Worm (Caenorhabditis elegans): ENCODE data around the gene zyg-8.

DNA sequence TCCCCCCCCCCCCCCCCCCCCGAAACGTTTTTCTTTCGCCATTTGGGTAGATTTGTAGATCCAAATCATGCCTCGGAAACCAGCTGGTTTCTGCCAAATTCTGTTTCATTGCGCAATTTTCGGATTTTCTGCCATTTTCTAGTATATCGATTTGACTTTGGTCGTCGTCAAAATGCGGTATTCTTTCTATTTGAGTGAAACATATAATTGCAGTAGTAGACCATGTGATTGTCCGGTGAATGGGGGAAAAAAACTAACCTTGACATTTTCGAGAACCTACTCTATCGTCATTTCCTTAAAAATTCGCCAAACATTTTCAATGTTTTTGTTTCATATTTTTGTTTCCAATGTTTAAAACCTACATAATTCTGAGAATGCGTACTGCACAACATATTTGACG lies 45.9 kb upstream of the zyg-8 start:
- TF ChIP-seq nhr-237 (tag; optimal IDR thresholded peaks at IDR 0.05) (no peak), nhr-25 (tag; optimal IDR thresholded peaks at IDR 0.05) (peak; percentile 77), unc-62 (GFP tag; optimal IDR thresholded peaks at IDR 0.05) (no peak), mdl-1 (tag; optimal IDR thresholded peaks at IDR 0.05) (no peak), ztf-11 (tag; optimal IDR thresholded peaks at IDR 0.05) (no peak), ztf-1 (GFP tag; conservative IDR thresholded peaks at IDR 0.05) (no peak), lsy-2 (tag; optimal IDR thresholded peaks at IDR 0.05) (no peak), ceh-82 (tag; optimal IDR thresholded peaks at IDR 0.05) (no peak), aly-2 (tag; optimal IDR thresholded peaks at IDR 0.05) (no peak), egl-27 (tag; optimal IDR thresholded peaks at IDR 0.05) (no peak), ceh-16 (tag; optimal IDR thresholded peaks at IDR 0.05) (no peak), ZK546.5 (tag; optimal IDR thresholded peaks at IDR 0.05) (no peak), fos-1 (tag; optimal IDR thresholded peaks at IDR 0.05) (no peak), nhr-77 (tag; optimal IDR thresholded peaks at IDR 0.05) (no peak)
